Worm (Caenorhabditis elegans) whole organism, young adult: ENCODE measurements around the gene clec-25.

Source experiments
- K12H6.12 ChIP-seq: fragments of 200-800 bp; sonication (Bioruptor generic); optimal IDR thresholded peaks from 2 replicates; lab custom pipeline; 2018; ENCODE audit warnings: mild to moderate bottlenecking, missing genetic modification characterization, missing compliant biosample characterization
- T07F8.4 ChIP-seq: sonication (generic microtip); optimal IDR thresholded peaks from 2 replicates; lab custom pipeline; 2016; ENCODE audit warnings: mild to moderate bottlenecking, missing genetic modification characterization, moderate library complexity, missing compliant biosample characterization
- ama-1 ChIP-seq, 3 experiments: fragments of 150-350 bp in 1 of 3; sonication (generic microtip) in 2 of 3; optimal IDR thresholded peaks; 2 replicates each; lab custom pipeline; 2014 to 2018; ENCODE audit warnings: missing biosample characterization in 2 of 3, missing genetic modification characterization in 2 of 3, missing genetic modification reagents in 2 of 3
- ceh-79 ChIP-seq: sonication (generic microtip); optimal IDR thresholded peaks from 2 replicates; lab custom pipeline; 2017; ENCODE audit warnings: mild to moderate bottlenecking, missing genetic modification characterization, missing compliant biosample characterization
- dox-1 ChIP-seq: fragments of 200-800 bp; sonication (Bioruptor generic); IDR thresholded peaks from 2 replicates; pipeline ENCODE4 v1.3.6; 2022; ENCODE audit warnings: missing genetic modification reagents, missing genetic modification characterization, missing compliant biosample characterization
- ets-4 ChIP-seq: fragments of 200-800 bp; sonication (Bioruptor generic); optimal IDR thresholded peaks from 2 replicates; lab custom pipeline; 2018; ENCODE audit warnings: mild to moderate bottlenecking, missing genetic modification characterization, missing compliant biosample characterization
- hmg-1.2 ChIP-seq: fragments of 200-800 bp; sonication (Bioruptor generic); IDR thresholded peaks from 2 replicates; pipeline ENCODE4 v1.3.6; 2022; ENCODE audit warnings: missing genetic modification reagents, missing genetic modification characterization, missing compliant biosample characterization
- lsl-1 ChIP-seq: fragments of 200-800 bp; sonication (Bioruptor generic); optimal IDR thresholded peaks from 2 replicates; lab custom pipeline; 2018; ENCODE audit warnings: mild to moderate bottlenecking, missing genetic modification characterization, moderate library complexity, missing compliant biosample characterization
- nfya-2 ChIP-seq: fragments of 200-800 bp; sonication (Bioruptor generic); IDR thresholded peaks from 2 replicates; pipeline ENCODE4 v1.3.6; 2022; ENCODE audit warnings: missing genetic modification reagents, missing genetic modification characterization, missing compliant biosample characterization
- nhr-27 ChIP-seq: fragments of 200-800 bp; sonication (Bioruptor generic); optimal IDR thresholded peaks from 2 replicates; lab custom pipeline; 2018; ENCODE audit warnings: mild to moderate bottlenecking, missing genetic modification characterization, moderate library complexity, missing compliant biosample characterization
- pha-4 ChIP-seq: fragments of 150-350 bp; sonication (generic microtip); optimal IDR thresholded peaks from 2 replicates; lab custom pipeline; 2014; ENCODE audit warnings: missing biosample characterization, missing genetic modification reagents, missing genetic modification characterization
- sptf-2 ChIP-seq: fragments of 200-800 bp; sonication (Bioruptor generic); optimal IDR thresholded peaks from 2 replicates; lab custom pipeline; 2018; ENCODE audit warnings: mild to moderate bottlenecking, missing genetic modification characterization, missing compliant biosample characterization
- xnd-1 ChIP-seq: sonication (generic microtip); optimal IDR thresholded peaks from 2 replicates; lab custom pipeline; 2016; ENCODE audit warnings: missing genotype, missing genetic modification reagents, missing genetic modification characterization, missing compliant biosample characterization

DNA sequence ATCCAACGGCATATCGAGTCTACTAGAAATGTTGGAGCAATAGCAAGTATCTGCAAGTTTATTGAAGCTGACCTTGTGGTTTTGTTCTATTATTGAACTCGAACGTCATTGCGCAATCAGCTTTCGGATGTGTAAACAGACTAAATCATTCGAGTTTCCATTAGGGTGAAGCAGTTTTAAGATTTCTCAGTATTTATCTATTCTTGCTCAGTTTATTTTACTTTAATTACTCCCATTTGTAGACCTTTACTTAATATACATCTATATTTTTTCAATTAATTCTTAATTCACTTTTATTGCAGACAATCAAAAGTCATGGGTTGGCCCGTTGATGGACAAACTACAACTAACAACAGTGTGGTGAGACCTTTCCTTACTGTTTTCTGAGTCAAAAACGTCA lies 37.6 kb downstream of the clec-25 start, which contains the start of gene F09C6.14:
- no peak for TF ChIP-seq xnd-1
- TF ChIP-seq nfya-2 (GFP tag; lab: Robert Waterston, UW), result no peak
- TF ChIP-seq ama-1 (optimal IDR thresholded peaks at IDR 0.05; lab: Kevin White, UChicago), result no peak
- TF ChIP-seq ama-1 (GFP tag; optimal IDR thresholded peaks at IDR 0.05; lab: Kevin White, UChicago), result no peak
- TF ChIP-seq sptf-2, result no peak
- TF ChIP-seq hmg-1.2, result no peak
- TF ChIP-seq T07F8.4 (tag; lab: Kevin White, UChicago), result no peak
- TF ChIP-seq nhr-27 (tag; lab: Kevin White, UChicago), result no peak
- TF ChIP-seq ets-4, result no peak
- no peak for TF ChIP-seq ceh-79 (tag; lab: Kevin White, UChicago)
- TF ChIP-seq lsl-1, result no peak
- no peak for TF ChIP-seq K12H6.12 (tag; lab: Kevin White, UChicago)
- TF ChIP-seq dox-1 (GFP tag; lab: Robert Waterston, UW), result no peak
- TF ChIP-seq pha-4 (tag; lab: Kevin White, UChicago), result no peak
